Worm (Caenorhabditis elegans): ENCODE data around the gene nrf-5.

Gene nrf-5

DNA sequence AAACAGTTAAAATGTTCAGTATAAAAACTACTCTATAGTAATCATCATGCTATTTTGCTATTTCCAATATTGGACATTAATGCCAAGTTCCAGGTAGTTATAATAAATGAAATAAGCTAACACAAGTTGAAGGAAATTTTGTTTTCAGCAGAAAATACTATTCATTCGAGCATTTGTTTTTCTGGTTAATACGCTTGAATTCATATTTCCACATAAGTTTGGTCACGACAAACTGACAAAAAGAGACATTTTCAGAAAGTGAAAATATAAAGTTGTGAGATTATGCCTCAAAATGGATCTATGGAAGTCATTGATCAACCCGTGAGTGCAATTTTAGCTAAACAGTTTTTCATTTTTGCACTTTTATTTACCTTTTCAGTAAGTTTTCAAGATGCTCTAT is 17.1 kb downstream of the nrf-5 start, which contains the start of gene srx-131:
srx-131 (plus strand) TSS at position 301 of the 400 bp plus-strand sequence.
- TF ChIP-seq ztf-4 (tag; optimal IDR thresholded peaks at IDR 0.05) (no peak), ama-1 (optimal IDR thresholded peaks at IDR 0.05) (no peak), F13H6.1 (tag; optimal IDR thresholded peaks at IDR 0.05) (no peak), lsy-2 (tag; optimal IDR thresholded peaks at IDR 0.05) (no peak), aly-2 (tag; optimal IDR thresholded peaks at IDR 0.05) (no peak), nhr-237 (tag; optimal IDR thresholded peaks at IDR 0.05) (no peak), lin-13 (GFP tag; optimal IDR thresholded peaks at IDR 0.05) (no peak)

ce11 chrV:13848379-13848778 is 20.3 kb downstream of the nrf-5 start, which contains the start of gene srx-133:
TSS of gene srx-133 (plus strand) at chrV:13848679.
- TF ChIP-seq alr-1 (tag; optimal IDR thresholded peaks at IDR 0.05), result no peak
- TF ChIP-seq egl-27 (tag; optimal IDR thresholded peaks at IDR 0.05), result no peak
- TF ChIP-seq mbf-1 (tag; optimal IDR thresholded peaks at IDR 0.05), result no peak
- no peak for TF ChIP-seq ama-1 (optimal IDR thresholded peaks at IDR 0.05)
- no peak for TF ChIP-seq ztf-11 (tag; optimal IDR thresholded peaks at IDR 0.05)
- TF ChIP-seq nhr-77 (tag; optimal IDR thresholded peaks at IDR 0.05), result no peak
- TF ChIP-seq nhr-12 (tag; optimal IDR thresholded peaks at IDR 0.05), result no peak
- no peak for TF ChIP-seq elt-3 (tag; optimal IDR thresholded peaks at IDR 0.05)
- TF ChIP-seq lsy-2 (tag; optimal IDR thresholded peaks at IDR 0.05), result no peak
- no peak for TF ChIP-seq blmp-1 (tag; optimal IDR thresholded peaks at IDR 0.05; ENCODE audit: insufficient read depth)

DNA sequence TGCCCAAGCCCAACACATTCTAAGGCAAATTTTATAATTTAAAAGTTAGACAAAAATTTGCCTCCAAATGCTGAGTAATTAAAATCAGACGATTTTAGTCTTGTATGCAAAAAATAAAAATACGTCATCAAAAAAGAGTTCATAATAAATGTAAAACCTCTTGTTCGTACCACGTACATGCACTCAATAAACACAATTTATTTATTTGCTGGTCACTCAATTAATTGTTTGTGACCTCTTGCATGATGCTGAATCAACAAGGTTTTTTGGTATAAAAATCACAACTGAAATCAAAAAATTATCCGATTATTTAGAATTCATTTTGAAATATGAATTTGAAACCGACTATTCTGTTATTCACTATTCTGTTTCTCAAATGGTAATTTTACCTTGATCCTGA is 22.1 kb downstream of the nrf-5 start, which contains the start of gene hpx-2:
hpx-2 (plus strand) TSS at position 301 of the 400 bp plus-strand sequence.
- TF ChIP-seq fos-1 (tag; optimal IDR thresholded peaks at IDR 0.05) (no peak), nhr-21 (tag; optimal IDR thresholded peaks at IDR 0.05) (no peak), ZK546.5 (tag; optimal IDR thresholded peaks at IDR 0.05) (no peak), sma-3 (GFP tag; optimal IDR thresholded peaks at IDR 0.05) (no peak), Y55F3AM.14 (GFP tag; optimal IDR thresholded peaks at IDR 0.05) (no peak), unc-62 (GFP tag; optimal IDR thresholded peaks at IDR 0.05) (no peak), lin-11 (tag; optimal IDR thresholded peaks at IDR 0.05) (no peak), gmeb-1 (tag; optimal IDR thresholded peaks at IDR 0.05) (no peak), egl-27 (tag; optimal IDR thresholded peaks at IDR 0.05) (no peak), ztf-4 (tag; optimal IDR thresholded peaks at IDR 0.05) (no peak), mbf-1 (tag; optimal IDR thresholded peaks at IDR 0.05) (no peak), nhr-23 (tag; optimal IDR thresholded peaks at IDR 0.05) (no peak), elt-1 (tag; optimal IDR thresholded peaks at IDR 0.05) (no peak), nhr-12 (tag; optimal IDR thresholded peaks at IDR 0.05) (no peak), nhr-77 (tag; optimal IDR thresholded peaks at IDR 0.05) (no peak), ceh-82 (tag; optimal IDR thresholded peaks at IDR 0.05) (no peak), lsy-2 (tag; optimal IDR thresholded peaks at IDR 0.05) (no peak), ztf-11 (tag; optimal IDR thresholded peaks at IDR 0.05) (no peak), sma-9 (GFP tag; optimal IDR thresholded peaks at IDR 0.05) (no peak), sma-9 (tag; optimal IDR thresholded peaks at IDR 0.05) (no peak)

ce11 chrV:13854306-13854705 is 26.2 kb downstream of the nrf-5 start, which contains the start of gene ttr-21:
TSS of gene ttr-21 (minus strand) at chrV:13854405.
- TF ChIP-seq mab-5 (tag; optimal IDR thresholded peaks at IDR 0.05), result no peak
- TF ChIP-seq F13H6.1 (tag; optimal IDR thresholded peaks at IDR 0.05), result peak; percentile 10

ce11 chrV:13856376-13856775 is 28.3 kb downstream of the nrf-5 start, which contains the start of gene srx-134:
TSS of gene srx-134 (minus strand) at chrV:13856476.
- TF ChIP-seq nhr-12 (tag; optimal IDR thresholded peaks at IDR 0.05), result no peak
- TF ChIP-seq fos-1 (tag; optimal IDR thresholded peaks at IDR 0.05), result no peak
- TF ChIP-seq ceh-16 (tag; optimal IDR thresholded peaks at IDR 0.05), result no peak
- TF ChIP-seq ztf-4 (tag; optimal IDR thresholded peaks at IDR 0.05), result no peak
- no peak for TF ChIP-seq unc-62 (GFP tag; optimal IDR thresholded peaks at IDR 0.05)
- TF ChIP-seq R02D3.7 (tag; optimal IDR thresholded peaks at IDR 0.05), result no peak
- TF ChIP-seq mab-5 (tag; optimal IDR thresholded peaks at IDR 0.05), result no peak
- TF ChIP-seq gmeb-1 (tag; optimal IDR thresholded peaks at IDR 0.05), result no peak
- no peak for TF ChIP-seq nhr-23 (tag; optimal IDR thresholded peaks at IDR 0.05)
- TF ChIP-seq ZK546.5 (tag; optimal IDR thresholded peaks at IDR 0.05), result no peak
- TF ChIP-seq skn-1 (tag; optimal IDR thresholded peaks at IDR 0.05), result no peak
- no peak for TF ChIP-seq unc-39 (tag; optimal IDR thresholded peaks at IDR 0.05)
- no peak for TF ChIP-seq elt-1 (tag; optimal IDR thresholded peaks at IDR 0.05)
- TF ChIP-seq ztf-11 (tag; optimal IDR thresholded peaks at IDR 0.05), result no peak
- TF ChIP-seq aly-2 (tag; optimal IDR thresholded peaks at IDR 0.05), result no peak
